Fruit fly (Drosophila melanogaster): Measurements from ENCODE around the gene CG9016.

The CG9016 gene

dm6 chr2L:5879363-5879934, 44.0 kb downstream of the CG9016 start, which contains the start of gene rau (continued):
- TF ChIP-seq slp2 (GFP tag; optimal IDR thresholded peaks at IDR 0.05) (no peak), gt (GFP tag; IDR thresholded peaks at IDR 0.05) (no peak), CG14014 (GFP tag; IDR thresholded peaks at IDR 0.05) (peak; percentile 65), jigr1 (GFP tag; IDR thresholded peaks at IDR 0.05) (0 out of 3 replicates have a peak, but pooled peaks have one; percentile 41), Kr (GFP tag; optimal IDR thresholded peaks at IDR 0.05) (no peak), Lpt (GFP tag; optimal IDR thresholded peaks at IDR 0.05) (no peak), Side (GFP tag; optimal IDR thresholded peaks at IDR 0.05) (no peak), ssp (GFP tag; IDR thresholded peaks at IDR 0.05) (peak; percentile 46), fu2 (GFP tag; optimal IDR thresholded peaks at IDR 0.05) (no peak), CG12155 (GFP tag; optimal IDR thresholded peaks at IDR 0.05) (peak; percentile 68), Dref (GFP tag; IDR thresholded peaks at IDR 0.05) (no peak), sqz (GFP tag; optimal IDR thresholded peaks at IDR 0.05) (peak; percentile 70), CG8281 (tag; optimal IDR thresholded peaks at IDR 0.05) (peak; percentile 31), CG9727 (GFP tag; optimal IDR thresholded peaks at IDR 0.05) (peak; percentile 72), dmrt11E (tag; optimal IDR thresholded peaks at IDR 0.05) (peak; percentile 76), CG18262 (tag; optimal IDR thresholded peaks at IDR 0.05) (peak; percentile 85), CG10959 (GFP tag; IDR thresholded peaks at IDR 0.05) (0 out of 2 replicates have a peak, but pooled peaks have one; percentile 33), Drgx (GFP tag; IDR thresholded peaks at IDR 0.05) (peak; percentile 76), CG16779 (GFP tag; IDR thresholded peaks at IDR 0.05) (no peak), jumu (GFP tag; optimal IDR thresholded peaks at IDR 0.05) (no peak), CG4360 (GFP tag; IDR thresholded peaks at IDR 0.05) (peak; percentile 45), CG4404 (GFP tag; IDR thresholded peaks at IDR 0.05) (peak; percentile 55), Opbp (GFP tag; IDR thresholded peaks at IDR 0.05; ENCODE audit: partially characterized antibody) (peak; percentile 47; the same call in 2 of the 3 replicates), CG3163 (GFP tag; optimal IDR thresholded peaks at IDR 0.05) (no peak), mld (GFP tag; IDR thresholded peaks at IDR 0.05; ENCODE audit: partially characterized antibody) (no peak), btn (GFP tag; optimal IDR thresholded peaks at IDR 0.05) (no peak), CG8924 (tag; optimal IDR thresholded peaks at IDR 0.05) (peak; percentile 84), CG34376 (GFP tag; optimal IDR thresholded peaks at IDR 0.05) (peak; percentile 73), CG32532 (GFP tag; IDR thresholded peaks at IDR 0.05) (peak; percentile 76), CG33213 (GFP tag; optimal IDR thresholded peaks at IDR 0.05) (no peak), wek (GFP tag; optimal IDR thresholded peaks at IDR 0.05) (no peak), nau (GFP tag; optimal IDR thresholded peaks at IDR 0.05) (peak; percentile 55), sna (GFP tag; IDR thresholded peaks at IDR 0.05; ENCODE audit: partially characterized antibody) (no peak), CG1603 (tag; optimal IDR thresholded peaks at IDR 0.05) (peak; percentile 34), CG15269 (tag; optimal IDR thresholded peaks at IDR 0.05) (peak; percentile 72), Sry-β (GFP tag; optimal IDR thresholded peaks at IDR 0.05) (no peak), tgo (GFP tag; IDR thresholded peaks at IDR 0.05) (peak; percentile 40; the same call in 1 of the 3 replicates), pnt (GFP tag; optimal IDR thresholded peaks at IDR 0.05) (no peak), Nf-YC (tag; optimal IDR thresholded peaks at IDR 0.05) (peak; percentile 78), CG6791 (GFP tag; IDR thresholded peaks at IDR 0.05; ENCODE audit: partially characterized antibody) (no peak), NFAT (GFP tag; IDR thresholded peaks at IDR 0.05) (peak; percentile 57), crc (GFP tag; optimal IDR thresholded peaks at IDR 0.05) (no peak), CG5180 (GFP tag; optimal IDR thresholded peaks at IDR 0.05) (peak; percentile 67), Abd-B (GFP tag; optimal IDR thresholded peaks at IDR 0.05) (peak; percentile 55), CG6654 (GFP tag; optimal IDR thresholded peaks at IDR 0.05) (peak; percentile 26), CG31224 (GFP tag; IDR thresholded peaks at IDR 0.05) (peak; percentile 34; the same call in 1 of the 2 replicates), CG3847 (GFP tag; IDR thresholded peaks at IDR 0.05) (peak; percentile 62), CG7987 (GFP tag; optimal IDR thresholded peaks at IDR 0.05) (peak; percentile 40), bigmax (GFP tag; optimal IDR thresholded peaks at IDR 0.05) (no peak), CG13123 (GFP tag; optimal IDR thresholded peaks at IDR 0.05) (peak; percentile 40)

Measured in whole organism, embryonic.